ENCODE assay signal across 2 worm cellular contexts in the genomic region with DNA sequence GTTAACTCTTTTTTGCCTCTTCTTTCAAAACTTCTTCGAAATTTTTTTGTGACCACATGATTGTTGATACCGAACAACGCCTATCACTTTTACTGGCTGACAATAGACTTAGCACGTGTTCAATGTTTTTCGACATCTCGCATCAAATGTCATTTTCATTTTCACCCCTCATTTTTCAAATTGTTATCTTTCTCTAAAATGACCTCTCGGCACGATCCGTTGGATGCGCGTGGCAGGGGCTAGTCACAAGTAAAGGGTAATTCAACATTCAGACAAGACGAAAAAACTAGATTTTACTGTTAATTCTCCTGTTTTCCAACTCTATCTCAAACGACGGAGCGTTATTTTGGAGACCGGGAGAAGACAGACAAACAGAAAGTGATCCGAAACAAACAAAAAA.
TF ChIP-seq lines count a peak whose summit lies in the region.

A gene (plus strand): TSS at position 316 of the 400 bp plus-strand sequence.

TF ChIP-seq in whole organism, L1 larva, 84 proteins besides CTCF, POLR2A, EP300 and RAD21 (continued from another document):
- TF ChIP-seq snu-23 (GFP tag; optimal IDR thresholded peaks at IDR 0.05; lab: Kevin White, UChicago): peak; percentile 73
- TF ChIP-seq mdl-1 (tag; optimal IDR thresholded peaks at IDR 0.05; lab: Kevin White, UChicago): peak in 1 of 2 experiments; percentile 91
- peak in 2 of 3 experiments; percentile 9 to 18 for TF ChIP-seq dpl-1 (GFP tag; optimal IDR thresholded peaks at IDR 0.05; lab: Kevin White, UChicago)
- TF ChIP-seq skn-1 (tag; optimal IDR thresholded peaks at IDR 0.05; lab: Kevin White, UChicago): peak; percentile 51
- TF ChIP-seq ztf-11 (tag; optimal IDR thresholded peaks at IDR 0.05; lab: Kevin White, UChicago): no peak
- TF ChIP-seq lin-15B (tag; optimal IDR thresholded peaks at IDR 0.05; lab: Kevin White, UChicago): no peak
- peak; percentile 34 for TF ChIP-seq nhr-47 (tag; optimal IDR thresholded peaks at IDR 0.05; lab: Kevin White, UChicago)
- TF ChIP-seq lin-14 (GFP tag; optimal IDR thresholded peaks at IDR 0.05; lab: Kevin White, UChicago): peak; percentile 87
- peak; percentile 55 for TF ChIP-seq tbx-2 (tag; optimal IDR thresholded peaks at IDR 0.05; lab: Kevin White, UChicago)
- TF ChIP-seq nhr-71 (tag; optimal IDR thresholded peaks at IDR 0.05; lab: Kevin White, UChicago): peak; percentile 83
- peak in 1 of 2 experiments; percentile 1 for TF ChIP-seq efl-1 (optimal IDR thresholded peaks at IDR 0.05; lab: Kevin White, UChicago)
- peak in 1 of 2 experiments; percentile 89 for TF ChIP-seq efl-1 (GFP tag; optimal IDR thresholded peaks at IDR 0.05 in 1 of 2; lab: Kevin White, UChicago)
- peak; percentile 66 for TF ChIP-seq nhr-90 (tag; optimal IDR thresholded peaks at IDR 0.05; lab: Kevin White, UChicago; ENCODE audit: poor library complexity)
- no peak for TF ChIP-seq efl-3 (GFP tag; optimal IDR thresholded peaks at IDR 0.05; lab: Kevin White, UChicago)
- TF ChIP-seq blmp-1 (tag; optimal IDR thresholded peaks at IDR 0.05; lab: Kevin White, UChicago): peak; percentile 93

TF ChIP-seq in whole organism, L2 larva, 48 proteins besides CTCF, POLR2A, EP300 and RAD21 (continued from another document):
- no peak for TF ChIP-seq aly-2 (tag; optimal IDR thresholded peaks at IDR 0.05; lab: Kevin White, UChicago)
- no peak for TF ChIP-seq alr-1 (tag; optimal IDR thresholded peaks at IDR 0.05; lab: Kevin White, UChicago)
- TF ChIP-seq nhr-129 (tag; optimal IDR thresholded peaks at IDR 0.05; lab: Kevin White, UChicago): peak; percentile 56
- TF ChIP-seq sma-9 (GFP tag; optimal IDR thresholded peaks at IDR 0.05; lab: Kevin White, UChicago): peak; percentile 68
- TF ChIP-seq sma-9 (tag; optimal IDR thresholded peaks at IDR 0.05; lab: Kevin White, UChicago): no peak
- no peak for TF ChIP-seq ztf-1 (GFP tag; conservative IDR thresholded peaks at IDR 0.05; lab: Robert Waterston, UW)
- no peak for TF ChIP-seq peb-1 (tag; optimal IDR thresholded peaks at IDR 0.05; lab: Kevin White, UChicago)
- TF ChIP-seq lin-11 (tag; optimal IDR thresholded peaks at IDR 0.05; lab: Kevin White, UChicago): no peak
- TF ChIP-seq elt-3 (tag; optimal IDR thresholded peaks at IDR 0.05; lab: Kevin White, UChicago): no peak
- TF ChIP-seq nhr-237 (tag; optimal IDR thresholded peaks at IDR 0.05; lab: Kevin White, UChicago): no peak
- TF ChIP-seq ceh-16 (tag; optimal IDR thresholded peaks at IDR 0.05; lab: Kevin White, UChicago): no peak
- no peak for TF ChIP-seq F13H6.1 (tag; optimal IDR thresholded peaks at IDR 0.05; lab: Kevin White, UChicago)
- no peak for TF ChIP-seq lin-13 (GFP tag; optimal IDR thresholded peaks at IDR 0.05; lab: Kevin White, UChicago)
- no peak for TF ChIP-seq nhr-11 (tag; optimal IDR thresholded peaks at IDR 0.05; lab: Kevin White, UChicago)
- no peak for TF ChIP-seq unc-39 (tag; optimal IDR thresholded peaks at IDR 0.05; lab: Kevin White, UChicago)
- no peak for TF ChIP-seq skn-1 (tag; optimal IDR thresholded peaks at IDR 0.05; lab: Kevin White, UChicago)
- no peak for TF ChIP-seq nhr-23 (tag; optimal IDR thresholded peaks at IDR 0.05; lab: Kevin White, UChicago)
- no peak for TF ChIP-seq ama-1 (optimal IDR thresholded peaks at IDR 0.05; lab: Kevin White, UChicago)
- no peak for TF ChIP-seq sem-4 (tag; optimal IDR thresholded peaks at IDR 0.05; lab: Kevin White, UChicago)
- no peak for TF ChIP-seq Y55F3AM.14 (GFP tag; optimal IDR thresholded peaks at IDR 0.05; lab: Kevin White, UChicago)
- no peak for TF ChIP-seq gmeb-1 (tag; optimal IDR thresholded peaks at IDR 0.05; lab: Kevin White, UChicago)
- TF ChIP-seq nhr-10 (tag; optimal IDR thresholded peaks at IDR 0.05; lab: Kevin White, UChicago): no peak
- TF ChIP-seq mdl-1 (tag; optimal IDR thresholded peaks at IDR 0.05; lab: Kevin White, UChicago): peak in 1 of 2 experiments; percentile 32
- TF ChIP-seq nhr-77 (tag; optimal IDR thresholded peaks at IDR 0.05; lab: Kevin White, UChicago): no peak
- no peak for TF ChIP-seq ztf-11 (tag; optimal IDR thresholded peaks at IDR 0.05; lab: Kevin White, UChicago)
- TF ChIP-seq crh-2 (tag; optimal IDR thresholded peaks at IDR 0.05; lab: Kevin White, UChicago): peak; percentile 73
- no peak for TF ChIP-seq fos-1 (tag; optimal IDR thresholded peaks at IDR 0.05; lab: Kevin White, UChicago)
- TF ChIP-seq zag-1 (tag; optimal IDR thresholded peaks at IDR 0.05; lab: Kevin White, UChicago): no peak
- TF ChIP-seq sma-3 (GFP tag; optimal IDR thresholded peaks at IDR 0.05; lab: Kevin White, UChicago): peak; percentile 80
- no peak for TF ChIP-seq mbf-1 (tag; optimal IDR thresholded peaks at IDR 0.05; lab: Kevin White, UChicago)
- no peak for TF ChIP-seq R02D3.7 (tag; optimal IDR thresholded peaks at IDR 0.05; lab: Kevin White, UChicago)
- TF ChIP-seq nhr-25 (tag; optimal IDR thresholded peaks at IDR 0.05; lab: Kevin White, UChicago): peak; percentile 81
- TF ChIP-seq C34F6.9 (tag; optimal IDR thresholded peaks at IDR 0.05; lab: Kevin White, UChicago): no peak
- TF ChIP-seq ceh-82 (tag; optimal IDR thresholded peaks at IDR 0.05; lab: Kevin White, UChicago): no peak
TF ChIP-seq in whole organism, L2 larva: peak in this region for 8.
